Worm (Caenorhabditis elegans) whole organism, L1 larva: ENCODE data around the gene Y41D4B.14.
"Not testable (repeated sequence)": the region's sequence is repeated elsewhere in the genome, so short reads cannot be mapped to it uniquely, and the experiment has no call there.

ENCODE experiments used
- C04F5.9 ChIP-seq: sonication (generic microtip); optimal IDR thresholded peaks from 2 replicates; lab custom pipeline; 2016; ENCODE audit warnings: missing genetic modification characterization, missing compliant biosample characterization
- F16B12.6 ChIP-seq: fragments of 150-350 bp; optimal IDR thresholded peaks from 2 replicates; lab custom pipeline; 2014; ENCODE audit warnings: missing biosample characterization, missing genetic modification characterization
- aha-1 ChIP-seq: fragments of 150-350 bp; optimal IDR thresholded peaks from 2 replicates; lab custom pipeline; 2014; ENCODE audit warnings: missing biosample characterization, missing genetic modification characterization
- ceh-90 ChIP-seq: sonication (generic microtip); optimal IDR thresholded peaks from 2 replicates; lab custom pipeline; 2016; ENCODE audit warnings: missing genetic modification characterization, missing compliant biosample characterization
- ces-1 ChIP-seq: fragments of 150-350 bp; optimal IDR thresholded peaks from 2 replicates; lab custom pipeline; 2014; ENCODE audit warnings: missing biosample characterization, missing genetic modification reagents, missing genetic modification characterization
- dpl-1 ChIP-seq, 3 experiments: fragments of 150-350 bp in 2 of 3; sonication (generic microtip) in 1 of 3; optimal IDR thresholded peaks; 2 replicates each; lab custom pipeline; 2014 to 2017; ENCODE audit warnings: missing biosample characterization in 3 of 3, missing genetic modification characterization in 3 of 3, missing genetic modification reagents in 3 of 3
- dsc-1 ChIP-seq: sonication (generic microtip); optimal IDR thresholded peaks from 2 replicates; lab custom pipeline; 2016; ENCODE audit warnings: mild to moderate bottlenecking, missing genetic modification characterization, missing compliant biosample characterization
- efl-1 ChIP-seq, 4 experiments: fragments of 150-350 bp; optimal IDR thresholded peaks in 3 of 4; peaks in 1 of 4; 1 replicate in 1 of 4; 2 replicates in 3 of 4; lab custom pipeline; 2014; ENCODE audit warnings: missing biosample characterization in 2 of 4, missing genetic modification characterization in 2 of 4, missing genetic modification reagents in 2 of 4
- egl-27 ChIP-seq, 2 experiments: fragments of 150-350 bp in 1 of 2; sonication (generic microtip); optimal IDR thresholded peaks; 3 replicates each; lab custom pipeline; 2017 to 2018; ENCODE audit warnings: missing biosample characterization in 2 of 2, missing genetic modification characterization in 2 of 2, missing genetic modification reagents in 2 of 2
- elt-2 ChIP-seq: sonication (generic microtip); optimal IDR thresholded peaks from 2 replicates; lab custom pipeline; 2016; ENCODE audit warnings: missing genetic modification characterization, mild to moderate bottlenecking, inconsistent platforms, missing compliant biosample characterization, missing genetic modification reagents
- fkh-10 ChIP-seq: sonication (generic microtip); optimal IDR thresholded peaks from 2 replicates; lab custom pipeline; 2017; ENCODE audit warnings: missing biosample characterization, missing genetic modification reagents, missing genetic modification characterization
- fkh-8 ChIP-seq: sonication (generic microtip); optimal IDR thresholded peaks from 2 replicates; lab custom pipeline; 2016; ENCODE audit warnings: mild to moderate bottlenecking, missing genetic modification characterization, missing compliant biosample characterization
- hlh-4 ChIP-seq: sonication (generic microtip); optimal IDR thresholded peaks from 2 replicates; lab custom pipeline; 2016; ENCODE audit warnings: mild to moderate bottlenecking, missing genetic modification characterization, missing compliant biosample characterization
- hpl-2 ChIP-seq: fragments of 150-350 bp; optimal IDR thresholded peaks from 2 replicates; lab custom pipeline; 2014; ENCODE audit warnings: missing biosample characterization, missing genetic modification reagents, missing genetic modification characterization
- irx-1 ChIP-seq: sonication (generic microtip); optimal IDR thresholded peaks from 2 replicates; lab custom pipeline; 2016; ENCODE audit warnings: missing genetic modification characterization, missing compliant biosample characterization
- lin-14 ChIP-seq: fragments of 200-800 bp; sonication (Bioruptor generic); optimal IDR thresholded peaks from 2 replicates; lab custom pipeline; 2018; ENCODE audit warnings: mild to moderate bottlenecking, missing genetic modification characterization, moderate library complexity, missing compliant biosample characterization
- lin-15B ChIP-seq: fragments of 150-350 bp; sonication (generic microtip); optimal IDR thresholded peaks from 3 replicates; lab custom pipeline; 2014; ENCODE audit warnings: missing biosample characterization, missing genetic modification characterization
- mab-9 ChIP-seq: fragments of 200-800 bp; sonication (Bioruptor generic); IDR thresholded peaks from 2 replicates; pipeline ENCODE4 v1.3.6; 2022; ENCODE audit warnings: missing genetic modification reagents, missing genetic modification characterization, missing compliant biosample characterization
- mep-1 ChIP-seq: fragments of 150-350 bp; optimal IDR thresholded peaks from 2 replicates; lab custom pipeline; 2014; ENCODE audit warnings: missing biosample characterization, missing genetic modification characterization
- nhr-19 ChIP-seq: fragments of 200-800 bp; sonication (Bioruptor generic); conservative IDR thresholded peaks from 2 replicates; pipeline ENCODE4 v1.3.6; 2022; ENCODE audit warnings: missing genetic modification characterization, missing compliant biosample characterization
- nhr-28 ChIP-seq: fragments of 150-350 bp; optimal IDR thresholded peaks from 2 replicates; lab custom pipeline; 2014; ENCODE audit warnings: missing biosample characterization, missing genetic modification characterization
- nhr-76 ChIP-seq: sonication (generic microtip); optimal IDR thresholded peaks from 2 replicates; lab custom pipeline; 2017; ENCODE audit warnings: missing biosample characterization, missing genetic modification characterization
- snpc-4 ChIP-seq: fragments of 150-350 bp; optimal IDR thresholded peaks from 2 replicates; lab custom pipeline; 2014; ENCODE audit warnings: missing biosample characterization, missing genetic modification characterization
- sox-4 ChIP-seq: sonication (generic microtip); optimal IDR thresholded peaks from 2 replicates; lab custom pipeline; 2016; ENCODE audit warnings: missing genetic modification characterization, missing compliant biosample characterization
- tlp-1 ChIP-seq: fragments of 150-350 bp; optimal IDR thresholded peaks from 2 replicates; lab custom pipeline; 2014; ENCODE audit warnings: missing biosample characterization, missing genetic modification characterization
- unc-130 ChIP-seq: fragments of 150-350 bp; optimal IDR thresholded peaks from 2 replicates; lab custom pipeline; 2017; ENCODE audit warnings: missing biosample characterization, missing genetic modification characterization, inconsistent platforms
- unc-30 ChIP-seq: sonication (generic microtip); optimal IDR thresholded peaks from 2 replicates; lab custom pipeline; 2017; ENCODE audit warnings: missing biosample characterization, missing genetic modification characterization
- unc-62 ChIP-seq: fragments of 150-350 bp; optimal IDR thresholded peaks from 2 replicates; lab custom pipeline; 2014; ENCODE audit warnings: missing biosample characterization, missing genetic modification reagents, missing genetic modification characterization
- unc-98 ChIP-seq: fragments of 200-800 bp; sonication (Bioruptor generic); IDR thresholded peaks from 2 replicates; pipeline ENCODE4 v1.3.6; 2022; ENCODE audit warnings: missing genetic modification characterization, missing compliant biosample characterization
- vab-15 ChIP-seq: sonication (generic microtip); optimal IDR thresholded peaks from 2 replicates; lab custom pipeline; 2017; ENCODE audit warnings: missing genotype, mild to moderate bottlenecking, missing genetic modification characterization, missing compliant biosample characterization
- zag-1 ChIP-seq: fragments of 150-350 bp; optimal IDR thresholded peaks from 2 replicates; lab custom pipeline; 2014; ENCODE audit warnings: missing biosample characterization, missing genetic modification characterization

The Y41D4B.14 gene

ce11 chrIV:1595802-1596201 is 19.0 kb downstream of the Y41D4B.14 start, which contains the start of gene npp-8 (continued):
- peak; percentile 50 for TF ChIP-seq fkh-10 (GFP tag; lab: Kevin White, UChicago)
- peak; percentile 51; the same call in 1 of the 2 replicates for TF ChIP-seq unc-98 (GFP tag; lab: Robert Waterston, UW)
- TF ChIP-seq irx-1, result peak; percentile 81
- no peak for TF ChIP-seq egl-27 (tag; optimal IDR thresholded peaks at IDR 0.05; lab: Kevin White, UChicago)
- TF ChIP-seq ces-1, result no peak

- TF ChIP-seq zag-1 (no peak), unc-130 (tag; lab: Kevin White, UChicago) (no peak), ces-1 (no peak), hpl-2 (no peak), lin-14 (GFP tag; lab: Kevin White, UChicago) (no peak)
These were observed 20.2 kb downstream of the Y41D4B.14 start, which contains the start of gene ced-2 for ce11 chrIV:1597018-1597417. ced-2 (plus strand) TSS chrIV:1597318.

- TF ChIP-seq efl-1 (optimal IDR thresholded peaks at IDR 0.05; lab: Kevin White, UChicago), result peak in 1 of 2 experiments; percentile 54
- peak in 1 of 2 experiments; percentile 8 for TF ChIP-seq efl-1 (GFP tag; optimal IDR thresholded peaks at IDR 0.05 in 1 of 2; lab: Kevin White, UChicago)
- TF ChIP-seq C04F5.9 (tag; lab: Kevin White, UChicago), result no peak
- peak in 1 of 3 experiments; percentile 4 for TF ChIP-seq dpl-1 (GFP tag; optimal IDR thresholded peaks at IDR 0.05; lab: Kevin White, UChicago)
These were observed 24.0 kb downstream of the Y41D4B.14 start for ce11 chrIV:1600784-1601183.

ce11 chrIV:1601357-1601756 is 24.5 kb downstream of the Y41D4B.14 start, which contains the start of gene set-23:
set-23 (plus strand) TSS chrIV:1601657.
- TF ChIP-seq F16B12.6 (tag; lab: Kevin White, UChicago), result no peak
- no peak for TF ChIP-seq sox-4 (tag; lab: Kevin White, UChicago)
- no peak for TF ChIP-seq ceh-90 (tag; lab: Kevin White, UChicago)
- TF ChIP-seq snpc-4 (tag; lab: Kevin White, UChicago), result no peak
- no peak for TF ChIP-seq unc-62
- TF ChIP-seq fkh-8 (tag; lab: Kevin White, UChicago), result no peak
- no peak for TF ChIP-seq lin-15B (tag; lab: Kevin White, UChicago)
- no peak for TF ChIP-seq nhr-28 (tag; lab: Kevin White, UChicago)
- TF ChIP-seq unc-30, result no peak
- no peak for TF ChIP-seq dsc-1
- no peak for TF ChIP-seq mab-9 (GFP tag; lab: Robert Waterston, UW)
- TF ChIP-seq C04F5.9 (tag; lab: Kevin White, UChicago), result no peak
- no peak for TF ChIP-seq aha-1 (tag; lab: Kevin White, UChicago)
- TF ChIP-seq, all 84 proteins: peak for 0

- no peak for TF ChIP-seq nhr-19 (GFP tag; lab: Robert Waterston, UW)
These were observed 26.2 kb downstream of the Y41D4B.14 start for ce11 chrIV:1602936-1603457.

- TF ChIP-seq tlp-1 (tag; lab: Kevin White, UChicago) (no peak), hlh-4 (tag; lab: Kevin White, UChicago) (no peak), ceh-90 (tag; lab: Kevin White, UChicago) (no peak), elt-2 (no peak)
These were observed 28.5 kb downstream of the Y41D4B.14 start, which contains the start of gene Y41D4B.11 for ce11 chrIV:1605276-1605762. Y41D4B.11 (plus strand) TSS chrIV:1605712.

- not testable (repeated sequence) for TF ChIP-seq mep-1 (tag; lab: Kevin White, UChicago); vab-15 (tag; lab: Kevin White, UChicago); nhr-76
These were observed 33.1 kb downstream of the Y41D4B.14 start, which contains the start of gene dsl-3 for ce11 chrIV:1609973-1610372. dsl-3 (plus strand) TSS chrIV:1610273.
